Worm (Caenorhabditis elegans) whole organism, L3 larva: ENCODE measurements around the gene lon-8.
"Not testable (repeated sequence)": the region's sequence is repeated elsewhere in the genome, so short reads cannot be mapped to it uniquely, and the experiment has no call there.

ENCODE experiments used
- ZK546.5 ChIP-seq: sonication (generic microtip); optimal IDR thresholded peaks from 2 replicates; lab custom pipeline; 2017; ENCODE audit warnings: missing biosample characterization, missing genetic modification characterization
- ama-1 ChIP-seq: fragments of 150-350 bp; optimal IDR thresholded peaks from 2 replicates; lab custom pipeline; 2018
- ceh-16 ChIP-seq: sonication (generic microtip); optimal IDR thresholded peaks from 2 replicates; lab custom pipeline; 2017; ENCODE audit warnings: missing biosample characterization, missing genetic modification characterization
- ceh-9 ChIP-seq: sonication (generic microtip); optimal IDR thresholded peaks from 2 replicates; lab custom pipeline; 2018; ENCODE audit warnings: missing biosample characterization, missing genetic modification characterization
- daf-12 ChIP-seq: fragments of 150-350 bp; optimal IDR thresholded peaks from 2 replicates; lab custom pipeline; 2014; ENCODE audit warnings: missing biosample characterization, missing genetic modification reagents, missing genetic modification characterization
- egl-27 ChIP-seq: sonication (generic microtip); optimal IDR thresholded peaks from 4 replicates; lab custom pipeline; 2017; ENCODE audit warnings: missing biosample characterization, missing genetic modification reagents, missing genetic modification characterization
- egl-5 ChIP-seq: fragments of 150-350 bp; optimal IDR thresholded peaks from 2 replicates; lab custom pipeline; 2017; ENCODE audit warnings: missing biosample characterization, missing genetic modification reagents, missing genetic modification characterization, inconsistent platforms
- elt-1 ChIP-seq: fragments of 150-350 bp; optimal IDR thresholded peaks from 2 replicates; lab custom pipeline; 2014; ENCODE audit warnings: missing biosample characterization, missing genetic modification characterization
- elt-3 ChIP-seq, 3 experiments: fragments of 150-350 bp in 1 of 3; sonication (generic microtip) in 2 of 3; optimal IDR thresholded peaks; 2 replicates in 2 of 3; 4 replicates in 1 of 3; lab custom pipeline; 2014 to 2017; ENCODE audit warnings: missing biosample characterization in 3 of 3, missing genetic modification characterization in 3 of 3
- eor-1 ChIP-seq, 2 experiments: fragments of 150-350 bp; optimal IDR thresholded peaks; 2 replicates each; lab custom pipeline; 2014 to 2018; ENCODE audit warnings: missing biosample characterization in 2 of 2, missing genetic modification characterization in 2 of 2
- fkh-2 ChIP-seq: fragments of 150-350 bp; optimal IDR thresholded peaks from 2 replicates; lab custom pipeline; 2014; ENCODE audit warnings: missing biosample characterization, missing genetic modification reagents, missing genetic modification characterization
- fos-1 ChIP-seq: fragments of 150-350 bp; optimal IDR thresholded peaks from 2 replicates; lab custom pipeline; 2014; ENCODE audit warnings: missing biosample characterization, missing genetic modification characterization
- hmg-11 ChIP-seq: sonication (generic microtip); optimal IDR thresholded peaks from 2 replicates; lab custom pipeline; 2016; ENCODE audit warnings: missing genetic modification characterization, missing compliant biosample characterization
- jun-1 ChIP-seq: fragments of 150-350 bp; optimal IDR thresholded peaks from 2 replicates; lab custom pipeline; 2014; ENCODE audit warnings: missing biosample characterization, missing genetic modification reagents, missing genetic modification characterization
- lin-15B ChIP-seq: fragments of 150-350 bp; optimal IDR thresholded peaks from 2 replicates; lab custom pipeline; 2014; ENCODE audit warnings: missing biosample characterization, missing genetic modification characterization
- lin-39 ChIP-seq: fragments of 150-350 bp; optimal IDR thresholded peaks from 2 replicates; lab custom pipeline; 2018; ENCODE audit warnings: missing biosample characterization, missing genetic modification reagents, missing genetic modification characterization
- lsy-12 ChIP-seq: sonication (generic microtip); optimal IDR thresholded peaks from 2 replicates; lab custom pipeline; 2016; ENCODE audit warnings: mild to moderate bottlenecking, missing genetic modification characterization, missing compliant biosample characterization
- mdl-1 ChIP-seq: fragments of 150-350 bp; optimal IDR thresholded peaks from 2 replicates; lab custom pipeline; 2014; ENCODE audit warnings: missing biosample characterization, missing genetic modification characterization
- mml-1 ChIP-seq: fragments of 150-350 bp; sonication (generic microtip); optimal IDR thresholded peaks from 3 replicates; lab custom pipeline; 2014; ENCODE audit warnings: missing biosample characterization, missing genetic modification characterization
- nhr-11 ChIP-seq: fragments of 150-350 bp; optimal IDR thresholded peaks from 2 replicates; lab custom pipeline; 2014; ENCODE audit warnings: missing biosample characterization, missing genetic modification characterization
- nhr-12 ChIP-seq: fragments of 150-350 bp; optimal IDR thresholded peaks from 2 replicates; lab custom pipeline; 2014; ENCODE audit warnings: missing biosample characterization, missing genetic modification characterization
- nhr-23 ChIP-seq: fragments of 150-350 bp; optimal IDR thresholded peaks from 2 replicates; lab custom pipeline; 2014; ENCODE audit warnings: missing biosample characterization, missing genetic modification reagents, missing genetic modification characterization
- nhr-25 ChIP-seq: sonication (generic microtip); optimal IDR thresholded peaks from 2 replicates; lab custom pipeline; 2017; ENCODE audit warnings: missing biosample characterization, missing genetic modification characterization
- nhr-28 ChIP-seq: fragments of 150-350 bp; optimal IDR thresholded peaks from 2 replicates; lab custom pipeline; 2014; ENCODE audit warnings: missing biosample characterization, missing genetic modification characterization
- nhr-43 ChIP-seq: sonication (generic microtip); optimal IDR thresholded peaks from 2 replicates; lab custom pipeline; 2016; ENCODE audit warnings: mild to moderate bottlenecking, missing genetic modification characterization, missing compliant biosample characterization; ENCODE audit not compliant: poor library complexity, severe bottlenecking
- nhr-67 ChIP-seq: fragments of 150-350 bp; optimal IDR thresholded peaks from 2 replicates; lab custom pipeline; 2014; ENCODE audit warnings: missing biosample characterization, missing genetic modification characterization
- nhr-76 ChIP-seq: fragments of 150-350 bp; sonication (generic microtip); optimal IDR thresholded peaks from 5 replicates; lab custom pipeline; 2014; ENCODE audit warnings: missing biosample characterization, missing genetic modification characterization
- nhr-77 ChIP-seq: fragments of 150-350 bp; optimal IDR thresholded peaks from 2 replicates; lab custom pipeline; 2014; ENCODE audit warnings: missing biosample characterization, missing genetic modification characterization
- pqm-1 ChIP-seq: fragments of 150-350 bp; optimal IDR thresholded peaks from 2 replicates; lab custom pipeline; 2017; ENCODE audit warnings: missing biosample characterization, missing genetic modification characterization, inconsistent platforms
- sea-2 ChIP-seq: fragments of 150-350 bp; sonication (generic microtip); optimal IDR thresholded peaks from 4 replicates; lab custom pipeline; 2014; ENCODE audit warnings: missing biosample characterization, missing genetic modification reagents, missing genetic modification characterization
- skn-1 ChIP-seq: fragments of 150-350 bp; optimal IDR thresholded peaks from 2 replicates; lab custom pipeline; 2014; ENCODE audit warnings: missing biosample characterization, missing genetic modification characterization
- snpc-4 ChIP-seq: fragments of 150-350 bp; optimal IDR thresholded peaks from 2 replicates; lab custom pipeline; 2014; ENCODE audit warnings: missing biosample characterization, missing genetic modification characterization
- tbx-2 ChIP-seq: sonication (generic microtip); optimal IDR thresholded peaks from 2 replicates; lab custom pipeline; 2016; ENCODE audit warnings: mild to moderate bottlenecking, missing genetic modification characterization, missing compliant biosample characterization
- unc-39 ChIP-seq: sonication (generic microtip); optimal IDR thresholded peaks from 4 replicates; lab custom pipeline; 2017; ENCODE audit warnings: missing biosample characterization, missing genetic modification characterization
- zag-1 ChIP-seq: fragments of 150-350 bp; optimal IDR thresholded peaks from 2 replicates; lab custom pipeline; 2014; ENCODE audit warnings: missing biosample characterization, missing genetic modification characterization

The lon-8 gene

ce11 chrV:18014116-18014515 lies 12.9 kb upstream of the lon-8 start, which contains the start of gene srh-133:
TSS of gene srh-133 (minus strand) at chrV:18014216.
- TF ChIP-seq snpc-4 (no peak), hmg-11 (tag; lab: Kevin White, UChicago) (no peak), lin-39 (tag; lab: Kevin White, UChicago) (no peak)

DNA sequence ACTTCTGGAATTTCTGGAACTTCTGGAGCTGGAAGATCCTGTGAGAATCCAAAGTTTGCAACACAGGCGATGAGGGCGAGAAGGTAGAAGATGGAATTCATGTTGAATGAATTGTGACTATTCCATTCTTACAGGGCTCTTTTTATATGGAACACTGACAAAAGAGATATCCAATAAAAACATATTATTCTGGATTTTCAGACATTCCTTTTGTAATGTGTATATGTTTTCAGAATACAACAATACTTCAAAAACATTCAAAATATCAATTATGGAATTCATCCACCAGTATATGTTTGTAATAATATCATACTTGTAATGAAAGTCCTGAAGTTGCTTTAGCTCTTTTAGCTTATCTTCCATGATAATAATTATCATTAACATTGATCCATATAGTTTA lies 9.6 kb upstream of the lon-8 start, which contains the start of gene Y59A8B.26:
Gene Y59A8B.26, minus strand, starts transcription at position 101 of the 400 bp plus-strand sequence.
- not testable (repeated sequence) for TF ChIP-seq hmg-11, fkh-2, skn-1 (tag; lab: Kevin White, UChicago)

- no peak for TF ChIP-seq elt-1 (tag; lab: Kevin White, UChicago)
- TF ChIP-seq zag-1 (tag; lab: Kevin White, UChicago): no peak
- TF ChIP-seq egl-27: no peak
- no peak for TF ChIP-seq mml-1 (tag; lab: Kevin White, UChicago)
- TF ChIP-seq nhr-25 (tag; lab: Kevin White, UChicago): no peak
- no peak for TF ChIP-seq fkh-2 (tag; lab: Kevin White, UChicago)
- TF ChIP-seq elt-3 (tag; optimal IDR thresholded peaks at IDR 0.05; lab: Kevin White, UChicago): no peak
- TF ChIP-seq fos-1 (tag; lab: Kevin White, UChicago): no peak
- TF ChIP-seq lin-15B (tag; lab: Kevin White, UChicago): no peak
- TF ChIP-seq tbx-2: no peak
These were observed 7.5 kb upstream of the lon-8 start for ce11 chrV:18008680-18009079.

- not testable (repeated sequence) for TF ChIP-seq fos-1, nhr-76, nhr-11 (tag; lab: Kevin White, UChicago)
These were observed 5.8 kb upstream of the lon-8 start, which contains the start of gene Y59A8B.19 for ce11 chrV:18006930-18007329. TSS of gene Y59A8B.19 (plus strand) at chrV:18007230.

ce11 chrV:18003876-18004275 lies 2.7 kb upstream of the lon-8 start:
- TF ChIP-seq elt-3 (tag; optimal IDR thresholded peaks at IDR 0.05; lab: Kevin White, UChicago): peak in 1 of 3 experiments; percentile 1
- TF ChIP-seq lin-39 (tag; lab: Kevin White, UChicago): no peak
- no peak for TF ChIP-seq nhr-12 (tag; lab: Kevin White, UChicago)
- TF ChIP-seq egl-5 (tag; lab: Kevin White, UChicago): no peak
- TF ChIP-seq snpc-4: no peak
- no peak for TF ChIP-seq ceh-9 (tag; lab: Kevin White, UChicago)
- no peak for TF ChIP-seq elt-1 (tag; lab: Kevin White, UChicago)
- no peak for TF ChIP-seq nhr-43 (tag; lab: Kevin White, UChicago)
- TF ChIP-seq fkh-2 (tag; lab: Kevin White, UChicago): no peak
- TF ChIP-seq sea-2 (GFP tag; lab: Kevin White, UChicago): no peak
- no peak for TF ChIP-seq unc-39 (tag; lab: Kevin White, UChicago)
- no peak for TF ChIP-seq ama-1 (lab: Kevin White, UChicago)
- peak; percentile 1 for TF ChIP-seq nhr-23 (tag; lab: Kevin White, UChicago)

DNA sequence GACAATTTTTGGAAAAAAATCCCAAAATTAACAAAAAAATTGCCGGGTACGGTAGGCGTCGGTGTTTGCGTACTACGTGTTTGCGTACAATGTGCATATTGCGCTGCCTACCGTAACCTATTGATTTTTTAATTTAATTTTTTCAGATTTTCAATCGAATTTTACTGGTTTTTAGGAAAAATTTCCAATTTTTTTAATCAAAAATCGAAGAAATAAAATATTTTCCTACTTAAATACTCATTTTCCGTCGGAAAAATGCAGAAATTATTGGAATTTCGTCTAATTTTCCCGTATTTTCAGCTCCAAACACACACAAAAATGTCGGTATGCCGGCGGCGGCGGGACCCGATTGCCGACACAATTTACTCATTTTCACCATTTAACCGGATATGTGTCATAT lies 15.2 kb downstream of the lon-8 start, which contains the start of gene Y59A8B.21:
Gene Y59A8B.21, plus strand, starts transcription at position 301 of the 400 bp plus-strand sequence.
- no peak for TF ChIP-seq ZK546.5 (tag; lab: Kevin White, UChicago)
- no peak for TF ChIP-seq tbx-2
- no peak for TF ChIP-seq nhr-12 (tag; lab: Kevin White, UChicago)
- TF ChIP-seq nhr-11 (tag; lab: Kevin White, UChicago): no peak
- no peak for TF ChIP-seq unc-39 (tag; lab: Kevin White, UChicago)
- no peak for TF ChIP-seq ceh-16 (tag; lab: Kevin White, UChicago)
- no peak for TF ChIP-seq lin-39 (tag; lab: Kevin White, UChicago)
- TF ChIP-seq nhr-23 (tag; lab: Kevin White, UChicago): no peak

DNA sequence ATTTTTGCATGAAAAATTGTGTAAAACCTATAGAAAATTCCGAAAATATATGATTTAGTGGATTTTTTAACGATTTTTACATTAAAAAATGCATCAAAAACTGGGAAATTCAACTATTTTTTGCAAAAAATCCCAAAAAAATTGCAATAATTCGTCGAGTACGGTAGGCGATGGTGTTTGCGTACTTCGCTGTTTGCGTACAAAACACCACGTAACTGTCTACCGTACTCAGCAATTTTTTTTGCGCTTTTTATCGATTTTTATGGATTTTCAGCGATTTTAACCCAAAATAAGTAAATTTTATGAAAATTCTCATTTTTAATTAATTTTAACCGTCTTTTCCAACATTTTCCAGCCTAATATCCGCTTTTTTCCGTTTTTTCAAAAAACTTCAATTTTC lies 18.2 kb downstream of the lon-8 start:
- TF ChIP-seq nhr-76 (tag; lab: Kevin White, UChicago): no peak
- TF ChIP-seq ceh-16 (tag; lab: Kevin White, UChicago): no peak
- TF ChIP-seq daf-12 (tag; lab: Kevin White, UChicago): no peak
- no peak for TF ChIP-seq nhr-77
- TF ChIP-seq jun-1 (tag; lab: Kevin White, UChicago): no peak
- no peak for TF ChIP-seq zag-1 (tag; lab: Kevin White, UChicago)
- TF ChIP-seq pqm-1 (tag; lab: Kevin White, UChicago): no peak
- TF ChIP-seq lsy-12: no peak
- no peak for TF ChIP-seq mdl-1 (tag; lab: Kevin White, UChicago)
- TF ChIP-seq hmg-11 (tag; lab: Kevin White, UChicago): no peak
- no peak for TF ChIP-seq skn-1 (tag; lab: Kevin White, UChicago)
- no peak for TF ChIP-seq snpc-4
- TF ChIP-seq nhr-67 (tag; lab: Kevin White, UChicago): no peak
- TF ChIP-seq eor-1 (tag; optimal IDR thresholded peaks at IDR 0.05; lab: Kevin White, UChicago): no peak
- TF ChIP-seq lin-15B (tag; lab: Kevin White, UChicago): no peak
- TF ChIP-seq nhr-28 (tag; lab: Kevin White, UChicago): no peak
- no peak for TF ChIP-seq lin-39 (tag; lab: Kevin White, UChicago)
- no peak for TF ChIP-seq nhr-23 (tag; lab: Kevin White, UChicago)
